Fruit fly (Drosophila melanogaster) S2 (cell line): ENCODE data around the gene CG10338.

ENCODE experiments used
- CG8478 ChIP-seq: fragments of >200 bp; optimal IDR thresholded peaks from 2 replicates; lab custom pipeline; 2018
- CTCF ChIP-seq, 2 experiments: fragments of >200 bp; optimal IDR thresholded peaks; 2 replicates each; lab custom pipeline; 2018

DNA sequence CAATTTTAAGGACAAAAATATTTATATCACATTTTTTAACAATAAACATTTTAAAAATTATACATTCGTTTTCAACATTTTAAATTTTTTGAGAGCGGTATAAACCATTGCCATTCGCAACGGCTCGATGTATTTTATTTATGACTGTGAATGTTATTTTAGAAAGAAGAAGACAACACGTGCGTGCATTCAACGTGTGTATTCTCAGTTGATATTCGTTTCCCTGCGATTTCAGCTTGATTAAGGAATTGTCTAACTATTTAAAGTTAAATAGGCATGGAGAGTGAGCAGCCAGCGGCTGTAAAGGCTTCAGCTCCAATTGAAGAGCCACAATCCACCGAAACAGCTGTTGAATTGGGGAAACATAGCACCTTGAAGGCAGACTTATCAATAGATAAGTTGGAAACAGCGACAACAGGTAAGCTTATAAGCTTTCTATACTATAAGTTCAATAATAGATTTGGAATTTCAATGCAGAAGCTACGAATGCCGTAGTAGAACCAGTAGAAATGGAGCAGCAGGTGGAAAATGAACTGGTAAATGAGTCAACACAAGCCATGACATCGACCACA lies 3.2 kb downstream of the CG10338 start, which contains the start of gene CG10341:
- TF ChIP-seq CG8478 (lab: Kevin White, UChicago) (no peak), CTCF (optimal IDR thresholded peaks at IDR 0.05; lab: Kevin White, UChicago) (no peak)
